Fruit fly (Drosophila melanogaster): Measurements from ENCODE around the gene CG8031.

DNA sequence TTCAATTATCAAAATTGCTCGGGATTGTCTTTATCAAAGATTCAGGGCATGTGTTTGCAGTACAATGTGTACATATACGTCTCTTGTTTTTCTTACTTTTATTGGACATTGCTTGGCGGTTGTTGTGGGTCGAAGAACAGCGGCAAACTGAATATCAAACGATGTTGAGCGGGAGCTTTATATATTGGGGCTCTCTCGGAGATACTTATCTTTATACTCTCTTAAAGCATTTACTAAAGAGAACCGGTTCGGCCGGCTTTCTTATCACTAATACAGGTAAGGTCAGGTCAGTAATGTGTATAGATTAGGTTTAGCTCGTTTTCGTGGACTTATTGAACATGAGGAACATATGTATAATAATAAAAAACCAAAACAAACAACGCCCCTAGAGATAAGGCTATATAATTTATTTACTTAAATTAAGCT is 40.2 kb upstream of the CG8031 start, which contains the start of gene CG7966:
- TF ChIP-seq CTCF (optimal IDR thresholded peaks at IDR 0.05) (no peak), CG8478 (optimal IDR thresholded peaks at IDR 0.05) (no peak)

All from S2 (cell line).